Worm (Caenorhabditis elegans): ENCODE measurements around the gene Y37E11B.2.

DNA sequence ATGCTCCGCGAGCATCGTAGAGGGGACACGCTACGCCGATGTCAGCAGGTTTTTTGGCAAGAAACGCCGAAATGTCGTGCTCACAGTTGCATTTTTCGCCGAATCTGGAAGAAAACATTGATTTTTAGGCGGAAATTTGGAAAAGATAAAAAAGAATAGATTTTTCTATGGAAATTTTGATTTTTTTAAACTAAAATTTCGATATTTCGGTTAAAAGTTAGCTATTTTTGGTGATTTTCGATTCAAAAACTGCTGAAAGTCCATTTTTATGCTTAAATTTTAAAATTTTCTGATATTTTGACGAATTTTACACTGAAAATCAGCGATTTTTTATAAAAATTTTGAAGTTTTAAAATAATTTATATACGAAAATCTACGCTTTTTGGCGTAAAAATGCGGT lies 19.1 kb downstream of the Y37E11B.2 start:
- TF ChIP-seq unc-62 (GFP tag; optimal IDR thresholded peaks at IDR 0.05), result no peak
- TF ChIP-seq lin-54 (GFP tag; optimal IDR thresholded peaks at IDR 0.05), result no peak
- TF ChIP-seq lsy-27 (tag; optimal IDR thresholded peaks at IDR 0.05; ENCODE audit: borderline replicate concordance, insufficient read depth), result no peak
- TF ChIP-seq ama-1 (optimal IDR thresholded peaks at IDR 0.05), result no peak
- no peak for TF ChIP-seq ama-1 (GFP tag; optimal IDR thresholded peaks at IDR 0.05)
- TF ChIP-seq F57A8.1 (GFP tag; optimal IDR thresholded peaks at IDR 0.05), result no peak
- no peak for TF ChIP-seq B0261.1 (tag; optimal IDR thresholded peaks at IDR 0.05)
- TF ChIP-seq lsl-1 (GFP tag; optimal IDR thresholded peaks at IDR 0.05), result no peak
- no peak for TF ChIP-seq lag-1 (GFP tag; IDR thresholded peaks at IDR 0.05)

Data from whole organism, young adult.